Worm (Caenorhabditis elegans) whole organism, L4/young adult: ENCODE measurements around the gene C31C9.6.

Source experiments
- W03F9.2 ChIP-seq: fragments of 150-350 bp; optimal IDR thresholded peaks from 2 replicates; lab custom pipeline; 2014; ENCODE audit warnings: missing biosample characterization, missing genetic modification characterization
- dao-5 ChIP-seq: sonication (generic microtip); optimal IDR thresholded peaks from 2 replicates; lab custom pipeline; 2016; ENCODE audit warnings: missing genotype, missing genetic modification characterization, moderate library complexity, missing compliant biosample characterization
- him-1 ChIP-seq: sonication (generic microtip); optimal IDR thresholded peaks from 2 replicates; lab custom pipeline; 2016; ENCODE audit warnings: missing genotype, missing genetic modification reagents, missing genetic modification characterization, missing compliant biosample characterization

DNA sequence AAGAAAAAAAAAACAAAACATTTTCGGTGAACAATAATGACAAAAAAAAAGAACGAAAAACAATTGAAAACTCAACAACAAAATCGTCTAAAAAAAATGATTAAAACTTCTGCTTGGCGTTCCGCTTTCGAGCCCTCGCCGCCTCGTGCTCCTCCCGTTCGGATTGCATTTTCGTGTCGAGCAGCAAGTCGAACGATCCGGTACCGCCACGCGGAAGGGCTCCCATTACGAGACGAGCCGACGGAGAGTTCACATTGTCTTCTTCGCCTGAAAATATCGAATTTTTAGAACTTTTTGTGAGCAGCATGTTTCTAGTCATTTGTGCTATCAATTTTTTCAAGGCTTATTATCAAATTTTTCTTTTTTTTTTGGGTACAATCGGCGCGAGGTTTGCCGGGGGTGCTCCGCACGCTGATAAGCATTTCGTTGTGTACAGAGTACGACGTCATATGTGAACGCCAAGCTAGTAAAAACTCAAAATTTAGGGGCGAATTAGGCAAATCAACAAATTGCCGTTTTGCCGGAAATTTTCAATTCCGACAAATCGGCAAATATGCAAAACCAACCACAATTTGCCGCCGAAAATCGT is 8.9 kb upstream of the C31C9.6 start:
- TF ChIP-seq him-1 (tag; lab: Kevin White, UChicago) (no peak), W03F9.2 (no peak), dao-5 (tag; lab: Kevin White, UChicago) (no peak)
